Fruit fly (Drosophila melanogaster) Kc167 (cell line): Measurements from ENCODE around the gene Timp.

Source experiments
- Sin3A ChIP-seq: fragments of >200 bp; optimal IDR thresholded peaks from 2 replicates; lab custom pipeline; 2018; ENCODE audit warnings: missing external identifiers
- h ChIP-seq: fragments of >200 bp; optimal IDR thresholded peaks from 3 replicates; lab custom pipeline; 2018; ENCODE audit warnings: missing external identifiers
- insv ChIP-seq: fragments of >200 bp; optimal IDR thresholded peaks from 3 replicates; lab custom pipeline; 2018; ENCODE audit warnings: missing external identifiers
- psq ChIP-seq: fragments of >200 bp; optimal IDR thresholded peaks from 2 replicates; lab custom pipeline; 2017; ENCODE audit warnings: missing external identifiers
- ttk ChIP-seq: sonication (Bioruptor generic); optimal IDR thresholded peaks from 2 replicates; lab custom pipeline; 2017; ENCODE audit warnings: missing external identifiers

DNA sequence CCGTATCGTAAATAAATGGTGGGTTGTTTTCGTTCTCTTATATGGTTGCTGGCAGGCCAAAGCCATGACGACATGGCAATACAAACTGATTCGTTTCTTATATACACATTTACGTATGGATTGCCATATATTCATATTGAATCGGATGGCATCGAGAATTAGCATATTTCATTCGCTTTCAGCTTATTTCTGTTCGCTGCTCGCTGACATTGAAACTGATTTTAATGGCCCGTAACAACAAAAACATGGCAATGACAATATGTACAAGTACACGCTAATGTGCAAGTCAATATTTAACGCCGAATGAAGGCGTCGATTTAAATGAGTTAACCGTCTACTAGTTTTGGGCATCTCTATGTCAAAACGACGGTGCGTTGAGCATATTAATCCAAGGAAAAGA, 26.8 kb downstream of the Timp start:
- TF ChIP-seq insv (lab: Kevin White, UChicago) (no peak), h (lab: Kevin White, UChicago) (no peak), Sin3A (lab: Kevin White, UChicago) (no peak), psq (lab: Kevin White, UChicago) (no peak), ttk (lab: Kevin White, UChicago) (no peak)
